Worm (Caenorhabditis elegans) whole organism, L4/young adult: ENCODE data around the gene rabr-3.

Source experiments
- W03F9.2 ChIP-seq: fragments of 150-350 bp; optimal IDR thresholded peaks from 2 replicates; lab custom pipeline; 2014; ENCODE audit warnings: missing biosample characterization, missing genetic modification characterization
- dao-5 ChIP-seq: sonication (generic microtip); optimal IDR thresholded peaks from 2 replicates; lab custom pipeline; 2016; ENCODE audit warnings: missing genotype, missing genetic modification characterization, moderate library complexity, missing compliant biosample characterization
- him-1 ChIP-seq: sonication (generic microtip); optimal IDR thresholded peaks from 2 replicates; lab custom pipeline; 2016; ENCODE audit warnings: missing genotype, missing genetic modification reagents, missing genetic modification characterization, missing compliant biosample characterization

DNA sequence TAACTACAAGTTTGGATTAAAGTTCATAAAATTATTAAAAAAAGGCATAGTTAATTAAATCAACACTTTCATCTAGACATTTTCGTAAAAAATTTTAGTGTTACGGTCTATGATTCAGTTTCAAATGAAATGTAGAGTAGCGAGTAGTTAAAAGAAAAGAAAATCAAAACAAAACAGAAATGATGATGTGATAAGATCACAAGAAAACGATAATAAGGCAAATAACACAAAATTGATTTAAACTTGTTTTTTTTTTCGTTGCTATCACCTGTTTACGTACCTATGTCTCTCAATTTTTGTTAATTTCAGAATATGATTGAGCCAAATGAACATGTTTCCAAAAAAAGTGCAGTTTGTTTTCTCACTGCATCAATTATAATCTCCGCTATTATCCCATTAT is 34.4 kb downstream of the rabr-3 start, which contains the start of the genes F21H7.2 and F21H7.12:
- TF ChIP-seq him-1 (tag; lab: Kevin White, UChicago) (no peak), W03F9.2 (no peak), dao-5 (no peak)
